Fruit fly (Drosophila melanogaster) whole organism, embryonic: ENCODE results near the gene park.
A peak's percentile ranks its signal among the peaks of the same experiment; 100 is the strongest.

Experiments
- Blimp-1 ChIP-seq: fragments of 200-800 bp; sonication (Bioruptor generic); optimal IDR thresholded peaks from 3 replicates; lab custom pipeline; 2018; ENCODE audit warnings: missing biosample characterization, missing genetic modification characterization, mild to moderate bottlenecking, moderate library complexity, missing genetic modification reagents
- CG10321 ChIP-seq: fragments of 200-800 bp; sonication (Bioruptor generic); IDR thresholded peaks from 2 replicates; pipeline ENCODE4 v1.3.6; 2022; ENCODE audit warnings: missing biosample characterization, missing genetic modification characterization
- CG12071 ChIP-seq: fragments of 200-800 bp; sonication (Bioruptor generic); optimal IDR thresholded peaks from 3 replicates; lab custom pipeline; 2018; ENCODE audit warnings: missing biosample characterization, mild to moderate bottlenecking, missing genetic modification characterization
- CG12659 ChIP-seq: fragments of 200-800 bp; sonication (Bioruptor generic); optimal IDR thresholded peaks from 3 replicates; lab custom pipeline; 2017; ENCODE audit warnings: mild to moderate bottlenecking, missing biosample characterization, missing genetic modification reagents, missing genetic modification characterization
- CG12769 ChIP-seq: fragments of 200-800 bp; sonication (Bioruptor generic); optimal IDR thresholded peaks from 2 replicates; lab custom pipeline; 2019; ENCODE audit warnings: missing biosample characterization, mild to moderate bottlenecking, missing genetic modification characterization, moderate library complexity
- CG15514 ChIP-seq: fragments of 200-800 bp; sonication (Bioruptor generic); optimal IDR thresholded peaks from 3 replicates; lab custom pipeline; 2017; ENCODE audit warnings: missing biosample characterization, missing genetic modification characterization, mild to moderate bottlenecking, moderate library complexity, missing genetic modification reagents
- CG18764 ChIP-seq: fragments of 200-800 bp; sonication (Bioruptor generic); optimal IDR thresholded peaks from 3 replicates; lab custom pipeline; 2016; ENCODE audit warnings: missing biosample characterization, missing genetic modification characterization
- CG2129 ChIP-seq: fragments of 200-800 bp; sonication (Bioruptor generic); IDR thresholded peaks from 2 replicates; pipeline ENCODE4 v1.3.6; 2022; ENCODE audit warnings: missing biosample characterization, missing genetic modification characterization; ENCODE audit not compliant: partially characterized antibody
- CG2712 ChIP-seq: fragments of 200-800 bp; optimal IDR thresholded peaks from 3 replicates; lab custom pipeline; 2019; ENCODE audit warnings: missing biosample characterization, mild to moderate bottlenecking, missing genetic modification characterization, moderate library complexity
- CG31441 ChIP-seq: fragments of 200-800 bp; sonication (Bioruptor generic); IDR thresholded peaks from 2 replicates; pipeline ENCODE4 v1.3.6; 2022; ENCODE audit warnings: missing biosample characterization, missing genetic modification characterization
- CG3163 ChIP-seq: fragments of 200-800 bp; sonication (Bioruptor generic); optimal IDR thresholded peaks from 3 replicates; lab custom pipeline; 2016; ENCODE audit warnings: missing biosample characterization, missing genetic modification characterization
- CG32772 ChIP-seq: fragments of 200-800 bp; sonication (Bioruptor generic); IDR thresholded peaks from 2 replicates; pipeline ENCODE4 v1.3.6; 2022; ENCODE audit warnings: missing biosample characterization, missing genetic modification characterization
- CG3407 ChIP-seq: fragments of 200-800 bp; sonication (Bioruptor generic); optimal IDR thresholded peaks from 2 replicates; lab custom pipeline; 2018; ENCODE audit warnings: missing biosample characterization, mild to moderate bottlenecking, missing genetic modification characterization
- CG34224 ChIP-seq: fragments of 200-800 bp; sonication (Bioruptor generic); IDR thresholded peaks from 3 replicates; pipeline ENCODE4 v1.3.6; 2022; ENCODE audit warnings: missing biosample characterization, missing genetic modification characterization; ENCODE audit not compliant: partially characterized antibody
- CG3726 ChIP-seq: fragments of 200-800 bp; sonication (Bioruptor generic); IDR thresholded peaks from 3 replicates; pipeline ENCODE4, ENCODE4 v1.3.6; 2022; ENCODE audit warnings: missing biosample characterization, missing genetic modification characterization
- CG5245 ChIP-seq: fragments of 200-800 bp; sonication (Bioruptor generic); optimal IDR thresholded peaks from 3 replicates; lab custom pipeline; 2016; ENCODE audit warnings: missing biosample characterization, missing genetic modification characterization
- CG7786 ChIP-seq: fragments of 200-800 bp; sonication (Bioruptor generic); optimal IDR thresholded peaks from 2 replicates; lab custom pipeline; 2016; ENCODE audit warnings: missing biosample characterization, missing genetic modification characterization
- CG9437 ChIP-seq: fragments of 200-800 bp; sonication (Bioruptor generic); optimal IDR thresholded peaks from 2 replicates; lab custom pipeline; 2018; ENCODE audit warnings: missing biosample characterization, mild to moderate bottlenecking, missing genetic modification characterization
- CG9876 ChIP-seq: fragments of 200-800 bp; sonication (Bioruptor generic); optimal IDR thresholded peaks from 2 replicates; lab custom pipeline; 2016; ENCODE audit warnings: missing biosample characterization, missing genetic modification characterization
- Dref ChIP-seq: fragments of 200-800 bp; sonication (Bioruptor generic); IDR thresholded peaks from 2 replicates; pipeline ENCODE4 v1.3.6; 2022; ENCODE audit warnings: missing biosample characterization, missing genetic modification characterization
- Eip74EF ChIP-seq, 2 experiments: fragments of 200-800 bp in 1 of 2; fragments of >200 bp in 1 of 2; sonication (Bioruptor generic) in 1 of 2; optimal IDR thresholded peaks; 2 replicates each; lab custom pipeline; 2017 to 2019; ENCODE audit warnings: missing biosample characterization in 2 of 2, missing genetic modification characterization in 2 of 2, mild to moderate bottlenecking in 1 of 2, moderate library complexity in 1 of 2
- Ets65A ChIP-seq: fragments of 200-800 bp; sonication (Bioruptor generic); peaks from one replicate; lab custom pipeline; 2016; ENCODE audit warnings: missing biosample characterization, missing genetic modification characterization
- HLH3B ChIP-seq: fragments of 200-800 bp; sonication (Bioruptor generic); IDR thresholded peaks from 2 replicates; pipeline ENCODE4 v1.3.6; 2022; ENCODE audit warnings: missing biosample characterization, missing genetic modification characterization
- HmgZ ChIP-seq: fragments of 200-800 bp; sonication (Bioruptor generic); optimal IDR thresholded peaks from 2 replicates; lab custom pipeline; 2018; ENCODE audit warnings: missing biosample characterization, mild to moderate bottlenecking, missing genetic modification characterization
- Med ChIP-seq: fragments of 200-800 bp; sonication (Bioruptor generic); peaks from one replicate; lab custom pipeline; 2016; ENCODE audit warnings: missing biosample characterization, missing genetic modification characterization, mild to moderate bottlenecking, inconsistent platforms, moderate library complexity
- Nf-YB ChIP-seq: fragments of 200-800 bp; sonication (Bioruptor generic); optimal IDR thresholded peaks from 3 replicates; lab custom pipeline; 2019; ENCODE audit warnings: missing biosample characterization, mild to moderate bottlenecking, missing genetic modification characterization, moderate library complexity
- Oli ChIP-seq: fragments of 200-800 bp; sonication (Bioruptor generic); optimal IDR thresholded peaks from 2 replicates; lab custom pipeline; 2018; ENCODE audit warnings: missing biosample characterization, mild to moderate bottlenecking, missing genetic modification characterization, moderate library complexity
- Optix ChIP-seq: fragments of 200-800 bp; sonication (Bioruptor generic); IDR thresholded peaks from 3 replicates; pipeline ENCODE4 v1.3.6; 2022; ENCODE audit warnings: missing biosample characterization, missing genetic modification characterization
- Rx ChIP-seq: fragments of 200-800 bp; sonication (Bioruptor generic); IDR thresholded peaks from 2 replicates; pipeline ENCODE4 v1.3.6; 2022; ENCODE audit warnings: missing biosample characterization, missing genetic modification characterization
- Tbp ChIP-seq: fragments of >200 bp; optimal IDR thresholded peaks from 2 replicates; lab custom pipeline; 2018; ENCODE audit warnings: missing biosample characterization, missing genetic modification characterization
- YL-1 ChIP-seq: fragments of 200-800 bp; sonication (Bioruptor generic); optimal IDR thresholded peaks from 3 replicates; lab custom pipeline; 2017; ENCODE audit warnings: missing biosample characterization, mild to moderate bottlenecking, missing genetic modification characterization
- al ChIP-seq: fragments of 200-800 bp; sonication (Bioruptor generic); IDR thresholded peaks from 2 replicates; pipeline ENCODE4 v1.3.6; 2022; ENCODE audit warnings: missing biosample characterization, missing genetic modification characterization
- chinmo ChIP-seq: fragments of 200-800 bp; sonication (Bioruptor generic); IDR thresholded peaks from 4 replicates; pipeline ENCODE4 v1.3.6; 2022; ENCODE audit warnings: missing biosample characterization, missing genetic modification characterization; ENCODE audit not compliant: partially characterized antibody
- crol ChIP-seq: fragments of 200-800 bp; sonication (Bioruptor generic); IDR thresholded peaks from 2 replicates; pipeline ENCODE4 v1.3.6; 2022; ENCODE audit warnings: missing biosample characterization, missing genetic modification characterization
- cwo ChIP-seq: fragments of 200-800 bp; sonication (Bioruptor generic); optimal IDR thresholded peaks from 3 replicates; lab custom pipeline; 2017; ENCODE audit warnings: missing biosample characterization, missing genetic modification characterization, mild to moderate bottlenecking, moderate library complexity, missing genetic modification reagents
- dati ChIP-seq: fragments of 200-800 bp; sonication (Bioruptor generic); IDR thresholded peaks from 2 replicates; pipeline ENCODE4 v1.3.6; 2022; ENCODE audit warnings: missing biosample characterization, missing genetic modification characterization
- dimm ChIP-seq: fragments of 200-800 bp; sonication (Bioruptor generic); IDR thresholded peaks from 2 replicates; pipeline ENCODE4 v1.3.6; 2022; ENCODE audit warnings: missing biosample characterization, missing genetic modification characterization
- esg ChIP-seq: fragments of 200-800 bp; sonication (Bioruptor generic); conservative IDR thresholded peaks from 2 replicates; pipeline ENCODE4 v1.3.6; 2022; ENCODE audit warnings: missing biosample characterization, missing genetic modification characterization
- ftz-f1 ChIP-seq: fragments of 200-800 bp; sonication (Bioruptor generic); optimal IDR thresholded peaks from 2 replicates; lab custom pipeline; 2016; ENCODE audit warnings: missing biosample characterization, missing genetic modification characterization
- kay ChIP-seq: fragments of 200-800 bp; sonication (Bioruptor generic); optimal IDR thresholded peaks from 2 replicates; lab custom pipeline; 2016; ENCODE audit warnings: missing biosample characterization, missing genetic modification characterization
- odd ChIP-seq: fragments of 200-800 bp; sonication (Bioruptor generic); optimal IDR thresholded peaks from 2 replicates; lab custom pipeline; 2017; ENCODE audit warnings: missing biosample characterization, mild to moderate bottlenecking, missing genetic modification characterization
- slbo ChIP-seq: fragments of 200-800 bp; sonication (Bioruptor generic); IDR thresholded peaks from 2 replicates; pipeline ENCODE4 v1.3.6; 2022; ENCODE audit warnings: missing biosample characterization, missing genetic modification characterization
- sr ChIP-seq: fragments of 200-800 bp; sonication (Bioruptor generic); IDR thresholded peaks from 3 replicates; pipeline ENCODE4 v1.3.6; 2022; ENCODE audit warnings: missing biosample characterization, missing genetic modification characterization
- tna ChIP-seq: fragments of 200-800 bp; sonication (Bioruptor generic); IDR thresholded peaks from 2 replicates; pipeline ENCODE4 v1.3.6; 2022; ENCODE audit warnings: missing biosample characterization, missing genetic modification characterization; ENCODE audit not compliant: partially characterized antibody
- unc-4 ChIP-seq: fragments of 200-800 bp; sonication (Bioruptor generic); IDR thresholded peaks from 2 replicates; pipeline ENCODE4 v1.3.6; 2022; ENCODE audit warnings: missing biosample characterization, missing genetic modification characterization; ENCODE audit not compliant: partially characterized antibody
- zen2 ChIP-seq: fragments of 200-800 bp; sonication (Bioruptor generic); IDR thresholded peaks from 3 replicates; pipeline ENCODE4 v1.3.6; 2022; ENCODE audit warnings: missing biosample characterization, missing genetic modification characterization; ENCODE audit not compliant: partially characterized antibody

park gene

DNA sequence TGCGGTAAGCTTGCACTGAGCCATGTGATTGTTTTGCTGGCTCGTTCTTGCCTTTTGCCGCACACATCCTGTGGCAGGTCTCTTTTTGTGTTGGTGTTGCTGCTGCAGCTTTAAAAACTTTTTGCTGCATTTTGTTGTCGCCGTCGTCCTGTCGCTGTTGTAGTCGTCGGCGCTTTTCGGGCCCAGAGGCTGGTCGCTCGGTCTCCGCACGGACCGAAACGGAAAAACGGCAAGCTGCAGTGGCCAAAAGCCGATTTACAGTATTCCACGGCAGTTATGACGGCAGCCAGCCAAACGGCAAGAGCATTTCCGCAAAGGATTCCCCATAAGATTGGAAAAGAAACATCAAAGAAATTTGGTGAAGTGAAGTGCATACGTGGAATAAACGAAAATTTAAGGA is 23.4 kb upstream of the park start, which contains the start of gene CG43219:
CG43219 (plus strand) TSS at position 301 of the 400 bp plus-strand sequence.
- 0 out of 3 replicates have a peak, but pooled peaks have one; percentile 49 for TF ChIP-seq CG3726 (GFP tag; lab: Robert Waterston, UW)
- no peak for TF ChIP-seq CG5245 (GFP tag; lab: Kevin White, UChicago)
- TF ChIP-seq Optix (GFP tag; lab: Robert Waterston, UW), result 0 out of 3 replicates have a peak, but pooled peaks have one; percentile 6
- TF ChIP-seq Eip74EF (GFP tag; optimal IDR thresholded peaks at IDR 0.05; lab: Kevin White, UChicago), result no peak
- TF ChIP-seq cwo (GFP tag; lab: Kevin White, UChicago), result no peak
- no peak for TF ChIP-seq CG7786 (GFP tag; lab: Kevin White, UChicago)
- TF ChIP-seq tna (GFP tag; lab: Robert Waterston, UW), result no peak
- TF ChIP-seq CG2129 (GFP tag; lab: Robert Waterston, UW), result no peak
- TF ChIP-seq CG32772, result 0 out of 2 replicates have a peak, but pooled peaks have one; percentile 7
- peak; percentile 28 for TF ChIP-seq Ets65A (GFP tag; lab: Kevin White, UChicago)
- TF ChIP-seq CG3163 (GFP tag; lab: Kevin White, UChicago), result no peak
- no peak for TF ChIP-seq unc-4 (GFP tag; lab: Robert Waterston, UW)
- no peak for TF ChIP-seq CG12659 (GFP tag; lab: Kevin White, UChicago)
- TF ChIP-seq CG34224, result no peak
- TF ChIP-seq, all 482 proteins: peak for 4

DNA sequence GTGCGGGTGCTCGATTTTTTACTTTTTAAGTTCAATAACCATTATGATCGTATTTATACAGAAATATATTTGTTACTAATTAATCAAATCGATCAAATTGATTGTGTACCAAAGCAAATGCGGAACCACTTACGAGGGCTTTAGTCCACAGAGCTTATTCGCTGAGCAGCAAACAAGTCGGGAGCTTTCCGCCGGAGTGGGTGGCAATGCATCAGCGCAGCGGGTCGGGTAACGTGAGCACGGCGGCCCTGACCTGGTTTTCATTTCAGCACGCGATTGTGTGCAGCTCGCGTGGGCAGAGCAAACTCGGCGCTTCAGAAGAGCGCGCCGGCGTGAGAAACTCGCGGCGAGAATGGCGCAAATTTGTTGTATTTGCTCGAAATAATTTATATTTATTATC is 22.5 kb upstream of the park start:
- TF ChIP-seq Eip74EF (GFP tag; optimal IDR thresholded peaks at IDR 0.05; lab: Kevin White, UChicago) (peak in 1 of 2 experiments; percentile 50), Blimp-1 (GFP tag; lab: Kevin White, UChicago) (no peak), CG12659 (GFP tag; lab: Kevin White, UChicago) (no peak), cwo (GFP tag; lab: Kevin White, UChicago) (peak; percentile 59), ftz-f1 (GFP tag; lab: Kevin White, UChicago) (peak; percentile 65), YL-1 (no peak), sr (GFP tag; lab: Robert Waterston, UW) (peak; percentile 91), CG9876 (GFP tag; lab: Kevin White, UChicago) (no peak), CG31441 (no peak), HLH3B (GFP tag; lab: Robert Waterston, UW) (no peak), Med (peak; percentile 65), CG9437 (GFP tag; lab: Kevin White, UChicago) (no peak), zen2 (GFP tag; lab: Robert Waterston, UW) (no peak), CG15514 (no peak), chinmo (GFP tag; lab: Robert Waterston, UW) (peak; percentile 93; the same call in 3 of the 4 replicates)

- TF ChIP-seq dati, result no peak
- no peak for TF ChIP-seq crol
- TF ChIP-seq CG18764 (GFP tag; lab: Kevin White, UChicago), result no peak
- no peak for TF ChIP-seq Nf-YB (GFP tag; lab: Kevin White, UChicago)
- no peak for TF ChIP-seq Tbp (GFP tag; lab: Kevin White, UChicago)
- TF ChIP-seq esg (GFP tag; lab: Robert Waterston, UW), result no peak
- peak; percentile 82 for TF ChIP-seq HmgZ
- no peak for TF ChIP-seq dimm (GFP tag; lab: Robert Waterston, UW)
- peak; percentile 44 for TF ChIP-seq kay (GFP tag; lab: Kevin White, UChicago)
- TF ChIP-seq CG3163 (GFP tag; lab: Kevin White, UChicago), result peak; percentile 14
- TF ChIP-seq Dref (GFP tag; lab: Robert Waterston, UW), result peak; percentile 95
- TF ChIP-seq Oli (tag; lab: Kevin White, UChicago), result no peak
- no peak for TF ChIP-seq CG12071
- TF ChIP-seq slbo (GFP tag; lab: Robert Waterston, UW), result 0 out of 2 replicates have a peak, but pooled peaks have one; percentile 12
- no peak for TF ChIP-seq CG3407 (GFP tag; lab: Kevin White, UChicago)
- peak; percentile 45 for TF ChIP-seq CG2712 (tag; lab: Kevin White, UChicago)
- no peak for TF ChIP-seq al (GFP tag; lab: Robert Waterston, UW)
- TF ChIP-seq Rx (GFP tag; lab: Robert Waterston, UW), result no peak
- no peak for TF ChIP-seq CG10321 (GFP tag; lab: Robert Waterston, UW)
- no peak for TF ChIP-seq odd (GFP tag; lab: Kevin White, UChicago)
- peak; percentile 25 for TF ChIP-seq CG12769 (tag; lab: Kevin White, UChicago)
Observed at dm6 chr3L:21216697-21217291, 20.1 kb upstream of the park start, which contains the start of the genes Trmt112 and Ilk. Trmt112 (minus strand) TSS chr3L:21216839. Ilk (plus strand) TSS chr3L:21216901.
